Fruit fly (Drosophila melanogaster) whole organism: ENCODE results near the gene Pvr.

Experiments used
- CG8478 ChIP-seq: fragments of >200 bp; optimal IDR thresholded peaks from 2 replicates; lab custom pipeline; 2018; ENCODE audit warnings: inconsistent platforms
- Dll ChIP-seq: fragments of >200 bp; optimal IDR thresholded peaks from 2 replicates; lab custom pipeline; 2017
- EcR ChIP-seq, 2 experiments: fragments of >200 bp; optimal IDR thresholded peaks; 2 replicates each; lab custom pipeline; 2017; ENCODE audit warnings: missing biosample characterization in 2 of 2, missing genetic modification characterization in 2 of 2, missing genetic modification reagents in 2 of 2
- pan ChIP-seq: fragments of >200 bp; optimal IDR thresholded peaks from 2 replicates; lab custom pipeline; 2017
- psq ChIP-seq: fragments of >200 bp; optimal IDR thresholded peaks from 2 replicates; lab custom pipeline; 2017
- usp ChIP-seq: fragments of >200 bp; optimal IDR thresholded peaks from 2 replicates; lab custom pipeline; 2017; ENCODE audit warnings: missing biosample characterization, missing genetic modification characterization, mixed read lengths

Gene Pvr

DNA sequence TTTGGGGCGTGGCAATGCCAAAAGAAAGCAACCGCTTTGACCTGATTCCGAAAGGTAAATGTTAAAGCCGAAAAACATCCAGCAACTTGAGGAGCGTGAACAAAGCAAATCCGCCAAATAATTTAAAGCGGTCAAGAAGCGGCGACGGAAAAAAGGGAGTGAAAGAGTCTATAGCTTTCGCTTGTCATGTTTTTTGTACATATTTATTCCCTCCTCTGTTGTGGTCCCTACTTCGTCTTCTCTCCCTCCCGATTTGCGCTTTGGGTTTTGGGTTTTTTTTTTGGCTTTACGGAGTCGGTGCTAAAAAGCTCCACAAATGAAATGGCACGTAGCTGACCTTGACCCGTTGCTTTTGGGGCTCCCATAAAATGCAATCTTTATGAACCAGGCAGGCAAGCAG is 34.4 kb upstream of the Pvr start:
- TF ChIP-seq Dll (lab: Kevin White, UChicago) (no peak), usp (GFP tag; lab: Kevin White, UChicago) (no peak), psq (lab: Kevin White, UChicago) (no peak), CG8478 (lab: Kevin White, UChicago) (no peak), pan (lab: Kevin White, UChicago) (no peak), EcR (GFP tag; optimal IDR thresholded peaks at IDR 0.05; lab: Kevin White, UChicago) (no peak)

DNA sequence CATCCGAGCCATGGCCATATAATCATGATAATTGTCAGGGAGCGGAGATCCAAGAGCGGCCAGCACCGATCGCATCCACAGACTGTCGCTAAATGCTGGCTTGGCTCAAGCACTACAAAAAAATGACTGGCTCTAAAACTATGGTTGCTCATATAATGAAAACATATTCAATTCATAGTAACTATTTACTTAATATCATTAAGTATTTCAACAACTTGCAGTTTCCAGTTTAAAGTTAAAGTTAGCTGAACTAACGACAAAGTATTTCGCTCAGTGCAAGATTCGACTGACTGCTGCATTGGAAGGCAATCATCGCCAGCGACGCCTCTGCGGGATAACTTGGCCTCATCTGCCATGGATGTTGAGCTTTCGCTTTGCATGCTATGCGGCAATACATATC is 31.2 kb upstream of the Pvr start:
- no peak for TF ChIP-seq pan (lab: Kevin White, UChicago)
- no peak for TF ChIP-seq psq (lab: Kevin White, UChicago)
- TF ChIP-seq Dll (lab: Kevin White, UChicago) = no peak
- no peak for TF ChIP-seq CG8478 (lab: Kevin White, UChicago)
- TF ChIP-seq usp (GFP tag; lab: Kevin White, UChicago) = no peak
- no peak for TF ChIP-seq EcR (GFP tag; optimal IDR thresholded peaks at IDR 0.05; lab: Kevin White, UChicago)

DNA sequence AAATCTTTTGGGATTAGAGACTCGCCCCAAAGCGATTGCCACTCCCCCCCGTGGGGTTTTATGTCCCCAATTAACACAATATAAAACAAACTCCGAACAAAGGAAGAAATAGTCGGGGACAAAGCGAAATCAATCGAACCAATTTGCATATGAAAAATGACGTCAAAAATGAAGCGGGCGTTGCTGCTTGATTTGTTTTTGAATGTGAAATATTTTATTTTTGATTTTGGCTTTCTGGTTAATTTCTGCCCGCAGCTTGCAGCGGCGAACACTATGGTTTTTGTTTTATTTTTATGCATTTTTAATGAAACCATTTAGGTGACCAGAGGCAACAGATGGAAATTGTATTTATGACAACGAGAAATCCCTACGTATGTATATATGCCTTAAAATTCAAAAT is 29.0 kb upstream of the Pvr start:
- TF ChIP-seq Dll (lab: Kevin White, UChicago) (no peak), EcR (GFP tag; optimal IDR thresholded peaks at IDR 0.05; lab: Kevin White, UChicago) (no peak), CG8478 (lab: Kevin White, UChicago) (no peak), usp (GFP tag; lab: Kevin White, UChicago) (no peak), psq (lab: Kevin White, UChicago) (no peak), pan (lab: Kevin White, UChicago) (no peak)

DNA sequence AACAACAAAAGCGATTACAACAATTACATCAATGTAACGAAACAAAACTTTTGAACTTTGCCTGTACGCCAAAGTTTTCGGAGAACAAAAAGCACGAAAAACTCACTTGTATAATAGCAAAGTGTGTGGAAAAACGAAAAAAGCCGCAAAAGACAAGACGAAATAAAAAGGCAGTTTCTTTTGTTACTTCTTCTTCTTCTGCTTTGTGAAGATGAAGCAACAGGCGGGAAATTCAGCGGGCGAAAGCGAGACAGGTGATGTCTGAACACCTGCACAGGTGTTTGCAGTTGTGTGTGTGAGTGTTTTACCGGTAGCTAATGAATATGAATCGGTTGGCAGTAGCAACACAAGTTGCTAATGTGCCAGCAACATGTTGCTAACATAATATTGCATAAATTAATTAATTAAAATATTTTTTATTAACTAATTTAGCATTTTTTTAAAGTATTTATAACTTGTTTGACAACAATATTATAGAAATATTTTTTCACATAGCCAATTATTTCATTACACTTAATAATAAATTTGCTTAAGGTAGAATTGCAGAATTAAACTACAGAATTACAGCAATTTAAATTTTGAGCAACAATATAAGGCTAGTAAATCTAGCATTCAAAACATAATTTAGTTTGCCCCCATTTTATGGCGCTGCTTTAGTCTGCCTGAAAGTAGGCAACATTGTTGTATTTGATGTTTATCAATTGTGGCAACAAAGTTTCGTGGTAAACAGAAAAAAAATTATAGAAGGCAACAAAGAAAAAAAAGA is 27.2 kb upstream of the Pvr start:
- no peak for TF ChIP-seq pan (lab: Kevin White, UChicago)
- no peak for TF ChIP-seq Dll (lab: Kevin White, UChicago)
- TF ChIP-seq psq (lab: Kevin White, UChicago) = no peak
- no peak for TF ChIP-seq EcR (GFP tag; optimal IDR thresholded peaks at IDR 0.05; lab: Kevin White, UChicago)
- no peak for TF ChIP-seq usp (GFP tag; lab: Kevin White, UChicago)
- no peak for TF ChIP-seq CG8478 (lab: Kevin White, UChicago)

DNA sequence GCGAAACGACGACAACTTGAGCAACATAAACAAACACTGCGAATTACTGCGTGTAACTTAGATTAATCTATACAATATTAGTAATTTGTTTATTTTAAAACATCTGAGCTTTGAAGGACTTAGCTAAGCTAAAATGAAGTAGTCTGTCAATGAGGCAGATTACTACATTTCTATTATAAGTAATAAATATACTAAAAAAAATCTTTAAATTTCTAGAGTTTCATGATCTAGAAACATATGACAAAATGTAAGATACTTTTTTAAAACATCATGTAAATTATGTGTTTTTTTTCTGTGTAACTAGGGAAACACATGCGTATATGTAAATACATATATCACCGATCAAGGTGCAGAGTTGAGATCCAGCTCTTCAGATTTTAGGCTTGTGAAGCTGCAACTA is 26.5 kb upstream of the Pvr start:
- TF ChIP-seq EcR (GFP tag; optimal IDR thresholded peaks at IDR 0.05; lab: Kevin White, UChicago) (no peak), pan (lab: Kevin White, UChicago) (no peak), Dll (lab: Kevin White, UChicago) (no peak), usp (GFP tag; lab: Kevin White, UChicago) (no peak), CG8478 (lab: Kevin White, UChicago) (no peak), psq (lab: Kevin White, UChicago) (no peak)

DNA sequence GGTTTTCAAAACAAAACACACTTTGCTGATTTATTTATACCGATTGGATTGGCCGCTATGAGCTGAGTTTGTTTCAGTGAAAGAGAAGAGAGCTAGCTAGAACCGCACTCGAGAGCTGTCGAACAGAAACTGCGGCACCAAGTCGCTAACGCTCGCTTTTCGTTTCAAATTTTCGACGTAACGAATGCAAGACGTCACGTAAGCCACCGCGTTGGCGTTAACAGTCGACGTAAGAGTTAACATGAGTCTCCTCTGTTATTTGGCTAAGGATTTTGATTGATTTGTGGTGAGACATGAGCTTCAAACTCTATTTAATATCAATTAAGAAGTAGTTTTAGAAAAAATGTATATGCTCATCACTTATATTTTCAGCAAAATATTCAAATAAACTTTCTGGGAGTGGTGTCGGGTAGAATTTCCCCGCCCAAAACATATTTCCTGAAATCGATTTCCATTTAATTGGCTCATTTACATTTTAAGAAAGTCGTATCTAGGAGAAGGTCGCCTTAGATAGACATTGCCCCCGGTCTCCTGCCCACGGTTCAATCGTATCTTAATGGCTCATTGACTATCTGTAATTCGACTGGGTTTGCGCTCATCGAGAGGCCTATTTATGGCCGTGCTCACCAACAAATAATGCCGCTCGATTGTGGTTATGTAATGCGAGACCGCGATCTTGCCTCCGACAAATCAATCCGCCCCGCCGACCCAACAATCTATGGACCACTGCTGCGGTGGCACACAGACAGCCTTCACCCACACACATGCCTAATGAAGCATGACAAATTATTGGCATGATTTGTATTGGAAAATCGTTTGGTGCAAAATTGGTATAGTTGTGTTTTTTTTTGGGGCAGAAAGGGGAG is 18.0 kb upstream of the Pvr start, which contains the start of gene CG8086:
CG8086 (minus strand) TSS at position 102 of the 866 bp plus-strand sequence.
- TF ChIP-seq psq (lab: Kevin White, UChicago) (no peak), EcR (GFP tag; optimal IDR thresholded peaks at IDR 0.05; lab: Kevin White, UChicago) (no peak), pan (lab: Kevin White, UChicago) (no peak), usp (GFP tag; lab: Kevin White, UChicago) (no peak), CG8478 (lab: Kevin White, UChicago) (no peak), Dll (lab: Kevin White, UChicago) (no peak)

DNA sequence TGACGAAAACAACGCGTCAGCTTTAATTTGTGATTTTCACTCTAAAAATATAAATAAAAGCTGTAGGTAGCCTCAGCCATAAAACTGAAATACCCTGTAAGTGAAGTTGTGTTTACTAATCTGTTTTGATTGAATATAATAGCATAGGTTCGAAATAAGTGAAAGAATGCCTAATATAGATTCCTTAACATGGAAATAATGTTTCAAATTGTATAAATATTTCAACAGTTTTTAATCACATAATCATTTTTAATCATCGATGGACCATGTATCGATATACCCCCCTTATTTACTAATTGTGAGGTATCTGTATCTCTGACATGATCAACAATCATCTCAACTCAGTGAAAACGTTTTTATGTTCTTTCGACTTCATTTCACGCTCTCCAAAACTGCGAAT is 15.7 kb upstream of the Pvr start:
- TF ChIP-seq usp (GFP tag; lab: Kevin White, UChicago) = no peak

DNA sequence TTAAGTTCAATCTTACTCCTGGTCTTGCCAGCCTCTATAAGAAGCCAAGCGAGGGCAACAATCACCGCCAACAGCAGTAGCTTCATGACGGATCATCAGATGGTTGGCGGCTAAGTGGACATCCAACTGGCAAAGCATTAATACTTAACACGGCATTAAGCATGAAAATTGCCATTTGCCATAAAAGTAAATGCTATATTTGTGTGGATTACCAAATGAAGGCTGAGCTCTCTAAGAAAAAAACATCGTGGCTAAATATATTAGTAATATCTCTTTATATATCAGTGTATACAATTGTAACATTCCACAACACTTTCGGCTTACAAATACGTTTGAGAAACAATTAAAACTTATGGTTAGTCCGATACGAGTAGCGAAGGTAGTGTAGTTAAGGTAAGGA is 4.2 kb upstream of the Pvr start, which contains the start of gene CG43057:
CG43057 (minus strand) TSS at position 101 of the 400 bp plus-strand sequence.
- TF ChIP-seq usp (GFP tag; lab: Kevin White, UChicago) (no peak), pan (lab: Kevin White, UChicago) (no peak), Dll (lab: Kevin White, UChicago) (no peak), EcR (GFP tag; optimal IDR thresholded peaks at IDR 0.05; lab: Kevin White, UChicago) (no peak), CG8478 (lab: Kevin White, UChicago) (no peak), psq (lab: Kevin White, UChicago) (no peak)

DNA sequence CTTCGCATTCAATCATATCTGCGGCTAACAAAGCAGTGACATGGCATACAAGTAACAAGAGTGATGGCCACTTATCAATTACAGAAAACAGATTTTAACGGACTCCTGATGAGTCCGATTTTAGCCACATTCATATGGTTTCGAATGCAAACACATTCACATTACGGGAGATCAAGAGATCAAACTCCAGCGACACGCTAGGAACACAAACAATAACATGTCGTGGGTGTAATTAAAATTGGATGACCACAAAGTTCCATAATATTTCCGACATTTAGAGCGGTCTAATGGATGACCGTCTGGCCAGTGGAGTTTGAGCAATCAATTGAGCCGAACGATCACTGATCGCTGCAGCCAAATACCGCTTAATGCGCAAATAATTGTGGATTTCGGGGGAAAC is 2.5 kb upstream of the Pvr start, which contains the start of gene CG14277:
CG14277 (plus strand) TSS at position 301 of the 400 bp plus-strand sequence.
- TF ChIP-seq psq (lab: Kevin White, UChicago) = no peak
- TF ChIP-seq CG8478 (lab: Kevin White, UChicago) = no peak
- TF ChIP-seq EcR (GFP tag; optimal IDR thresholded peaks at IDR 0.05; lab: Kevin White, UChicago) = no peak
- TF ChIP-seq pan (lab: Kevin White, UChicago) = no peak
- no peak for TF ChIP-seq usp (GFP tag; lab: Kevin White, UChicago)
- no peak for TF ChIP-seq Dll (lab: Kevin White, UChicago)

DNA sequence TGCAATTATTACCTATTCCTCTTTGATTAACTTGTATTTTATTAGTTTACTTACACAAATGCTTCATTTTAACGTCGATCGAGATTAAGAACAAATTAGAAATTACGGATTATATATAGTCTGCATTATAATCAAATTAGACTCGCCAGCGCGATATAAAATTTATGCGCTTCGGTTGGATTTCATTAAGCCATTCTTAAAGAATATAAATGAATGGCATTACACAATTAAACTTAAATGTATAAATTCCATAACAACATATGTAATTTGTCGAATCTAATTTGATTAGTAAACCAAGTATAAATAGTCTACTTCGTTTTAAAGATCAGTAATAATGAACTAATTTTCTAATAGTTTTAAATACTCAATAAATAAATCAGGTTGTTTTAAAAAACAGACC is 2.0 kb upstream of the Pvr start, which contains the start of gene Spn28F:
Spn28F (minus strand) TSS at position 101 of the 400 bp plus-strand sequence.
- TF ChIP-seq pan (lab: Kevin White, UChicago) = no peak
- TF ChIP-seq CG8478 (lab: Kevin White, UChicago) = no peak
- no peak for TF ChIP-seq EcR (GFP tag; optimal IDR thresholded peaks at IDR 0.05; lab: Kevin White, UChicago)
- no peak for TF ChIP-seq psq (lab: Kevin White, UChicago)
- TF ChIP-seq Dll (lab: Kevin White, UChicago) = no peak
- no peak for TF ChIP-seq usp (GFP tag; lab: Kevin White, UChicago)
